Fruit fly (Drosophila melanogaster): Measurements from ENCODE around the gene CG4259.

CG4259 gene

dm6 chr2L:2175930-2176643 is 47.0 kb upstream of the CG4259 start (continued):
- no peak for TF ChIP-seq ash1 (GFP tag; optimal IDR thresholded peaks at IDR 0.05)
- no peak for TF ChIP-seq vfl (GFP tag; optimal IDR thresholded peaks at IDR 0.05)
- peak; percentile 27 for TF ChIP-seq fu2 (GFP tag; optimal IDR thresholded peaks at IDR 0.05)
- peak; percentile 65; the same call in 2 of the 3 replicates for TF ChIP-seq Dbx (GFP tag; IDR thresholded peaks at IDR 0.05)
- no peak for TF ChIP-seq CG10431 (GFP tag; optimal IDR thresholded peaks at IDR 0.05)
- peak; percentile 50 for TF ChIP-seq tio (GFP tag; optimal IDR thresholded peaks at IDR 0.05)
- no peak for TF ChIP-seq Lhr (GFP tag; optimal IDR thresholded peaks at IDR 0.05)
- TF ChIP-seq btn (GFP tag; optimal IDR thresholded peaks at IDR 0.05) = no peak
- TF ChIP-seq cwo (GFP tag; optimal IDR thresholded peaks at IDR 0.05) = peak; percentile 68
- no peak for TF ChIP-seq kah (GFP tag; optimal IDR thresholded peaks at IDR 0.05)
- no peak for TF ChIP-seq CG2129 (GFP tag; IDR thresholded peaks at IDR 0.05; ENCODE audit: partially characterized antibody)
- peak; percentile 66 for TF ChIP-seq CG12744 (GFP tag; optimal IDR thresholded peaks at IDR 0.05)
- no peak for TF ChIP-seq tin (GFP tag; optimal IDR thresholded peaks at IDR 0.05)
- peak; percentile 41 for TF ChIP-seq CG13775 (GFP tag; optimal IDR thresholded peaks at IDR 0.05)
- TF ChIP-seq Med (GFP tag) = peak; percentile 83
- TF ChIP-seq CG13123 (GFP tag; optimal IDR thresholded peaks at IDR 0.05) = no peak
- TF ChIP-seq Antp (GFP tag; optimal IDR thresholded peaks at IDR 0.05) = no peak
- peak; percentile 9 for TF ChIP-seq Max (GFP tag; optimal IDR thresholded peaks at IDR 0.05)
- no peak for TF ChIP-seq CG3838 (GFP tag; optimal IDR thresholded peaks at IDR 0.05)
- TF ChIP-seq CG15011 (GFP tag; optimal IDR thresholded peaks at IDR 0.05) = peak; percentile 45
- TF ChIP-seq YL-1 (GFP tag; optimal IDR thresholded peaks at IDR 0.05) = no peak
- TF ChIP-seq CG1647 (GFP tag; optimal IDR thresholded peaks at IDR 0.05) = no peak
- TF ChIP-seq stc (GFP tag; IDR thresholded peaks at IDR 0.05) = no peak
- TF ChIP-seq Sry-δ (GFP tag; optimal IDR thresholded peaks at IDR 0.05) = no peak
- TF ChIP-seq CG11504 (tag; optimal IDR thresholded peaks at IDR 0.05) = peak; percentile 70
- TF ChIP-seq CG12104 (GFP tag; optimal IDR thresholded peaks at IDR 0.05) = no peak
- TF ChIP-seq CG11560 (tag; IDR thresholded peaks at IDR 0.05) = 0 out of 3 replicates have a peak, but pooled peaks have one; percentile 13
- no peak for TF ChIP-seq ato (GFP tag; IDR thresholded peaks at IDR 0.05; ENCODE audit: partially characterized antibody)
- no peak for TF ChIP-seq Camta (GFP tag; optimal IDR thresholded peaks at IDR 0.05)
- TF ChIP-seq lmd (GFP tag; IDR thresholded peaks at IDR 0.05) = peak; percentile 48
- no peak for TF ChIP-seq CG14667 (GFP tag; IDR thresholded peaks at IDR 0.05)
- no peak for TF ChIP-seq Dll (GFP tag; IDR thresholded peaks at IDR 0.05; ENCODE audit: partially characterized antibody)
- no peak for TF ChIP-seq ssp (GFP tag; IDR thresholded peaks at IDR 0.05)
- TF ChIP-seq Hsf (GFP tag; optimal IDR thresholded peaks at IDR 0.05) = peak; percentile 40
- peak; percentile 33 for TF ChIP-seq CG9215 (GFP tag; IDR thresholded peaks at IDR 0.05)
- TF ChIP-seq CG6854 (GFP tag; optimal IDR thresholded peaks at IDR 0.05) = peak; percentile 28
- TF ChIP-seq CG15479 (GFP tag; optimal IDR thresholded peaks at IDR 0.05) = no peak
- TF ChIP-seq usp (GFP tag; optimal IDR thresholded peaks at IDR 0.05) = no peak
- peak; percentile 5 for TF ChIP-seq CG12299 (tag; optimal IDR thresholded peaks at IDR 0.05)
- no peak for TF ChIP-seq mld (GFP tag; IDR thresholded peaks at IDR 0.05; ENCODE audit: partially characterized antibody)
- TF ChIP-seq grn (GFP tag; optimal IDR thresholded peaks at IDR 0.05) = no peak
- no peak for TF ChIP-seq CG32767 (GFP tag; IDR thresholded peaks at IDR 0.05)
- TF ChIP-seq CG15514 (GFP tag; optimal IDR thresholded peaks at IDR 0.05) = peak; percentile 49
- no peak for TF ChIP-seq CG6683 (GFP tag; optimal IDR thresholded peaks at IDR 0.05)
- TF ChIP-seq CG13287 (GFP tag; IDR thresholded peaks at IDR 0.05; ENCODE audit: partially characterized antibody) = no peak
- no peak for TF ChIP-seq ranshi (GFP tag; IDR thresholded peaks at IDR 0.05)
- no peak for TF ChIP-seq D (optimal IDR thresholded peaks at IDR 0.05)
- no peak for TF ChIP-seq D (GFP tag; optimal IDR thresholded peaks at IDR 0.05)
- TF ChIP-seq CG2678 (tag; optimal IDR thresholded peaks at IDR 0.05) = peak; percentile 83
- peak; percentile 24 for TF ChIP-seq Xbp1 (GFP tag; optimal IDR thresholded peaks at IDR 0.05)
